Fruit fly (Drosophila melanogaster) whole organism, embryonic: Measurements from ENCODE around the gene Nepl3.

ENCODE experiments used
- ATbp ChIP-seq: fragments of 200-800 bp; sonication (Bioruptor generic); optimal IDR thresholded peaks from 2 replicates; lab custom pipeline; 2017; ENCODE audit warnings: missing biosample characterization, mild to moderate bottlenecking, missing genetic modification characterization, missing genetic modification reagents
- B-H1 ChIP-seq: fragments of 200-800 bp; sonication (Bioruptor generic); IDR thresholded peaks from 3 replicates; pipeline ENCODE4 v1.3.6; 2022; ENCODE audit warnings: missing biosample characterization, missing genetic modification characterization
- CG1024 ChIP-seq: fragments of 200-800 bp; sonication (Bioruptor generic); IDR thresholded peaks from 2 replicates; pipeline ENCODE4 v1.3.6; 2022; ENCODE audit warnings: missing biosample characterization, missing genetic modification characterization
- CG10979 ChIP-seq: fragments of 200-800 bp; sonication (Bioruptor generic); optimal IDR thresholded peaks from 2 replicates; lab custom pipeline; 2018; ENCODE audit warnings: missing biosample characterization, mild to moderate bottlenecking, missing genetic modification characterization, moderate library complexity
- CG12236 ChIP-seq: fragments of 200-800 bp; sonication (Bioruptor generic); optimal IDR thresholded peaks from 2 replicates; lab custom pipeline; 2016; ENCODE audit warnings: missing biosample characterization, missing genetic modification characterization
- CG12744 ChIP-seq: fragments of 200-800 bp; sonication (Bioruptor generic); optimal IDR thresholded peaks from 2 replicates; lab custom pipeline; 2016; ENCODE audit warnings: missing biosample characterization, missing genetic modification characterization
- CG16815 ChIP-seq: fragments of 200-800 bp; sonication (Bioruptor generic); optimal IDR thresholded peaks from 3 replicates; lab custom pipeline; 2017; ENCODE audit warnings: missing biosample characterization, mild to moderate bottlenecking, missing genetic modification characterization
- CG3065 ChIP-seq: fragments of 200-800 bp; sonication (Bioruptor generic); optimal IDR thresholded peaks from 2 replicates; lab custom pipeline; 2016; ENCODE audit warnings: missing biosample characterization, missing genetic modification characterization
- CG31365 ChIP-seq: fragments of 200-800 bp; sonication (Bioruptor generic); optimal IDR thresholded peaks from 2 replicates; lab custom pipeline; 2018; ENCODE audit warnings: missing biosample characterization, mild to moderate bottlenecking, missing genetic modification characterization
- CG34376 ChIP-seq: fragments of 200-800 bp; sonication (Bioruptor generic); optimal IDR thresholded peaks from 2 replicates; lab custom pipeline; 2018; ENCODE audit warnings: missing biosample characterization, mild to moderate bottlenecking, missing genetic modification characterization
- CG3838 ChIP-seq: fragments of 200-800 bp; sonication (Bioruptor generic); optimal IDR thresholded peaks from 3 replicates; lab custom pipeline; 2016; ENCODE audit warnings: missing biosample characterization, missing genetic modification characterization
- CG6683 ChIP-seq: fragments of 200-800 bp; sonication (Bioruptor generic); optimal IDR thresholded peaks from 2 replicates; lab custom pipeline; 2017; ENCODE audit warnings: missing biosample characterization, mild to moderate bottlenecking, missing genetic modification characterization, missing genetic modification reagents
- D19A ChIP-seq: fragments of 200-800 bp; optimal IDR thresholded peaks from 3 replicates; lab custom pipeline; 2019; ENCODE audit warnings: missing biosample characterization, mild to moderate bottlenecking, missing genetic modification characterization, moderate library complexity
- Dbx ChIP-seq: fragments of 200-800 bp; sonication (Bioruptor generic); IDR thresholded peaks from 3 replicates; pipeline ENCODE4 v1.3.6; 2022; ENCODE audit warnings: missing biosample characterization, missing genetic modification characterization
- Ets65A ChIP-seq: fragments of 200-800 bp; sonication (Bioruptor generic); peaks from one replicate; lab custom pipeline; 2016; ENCODE audit warnings: missing biosample characterization, missing genetic modification characterization
- Hr51 ChIP-seq, 2 experiments: fragments of 200-800 bp; sonication (Bioruptor generic); optimal IDR thresholded peaks; 2 replicates in 1 of 2; 3 replicates in 1 of 2; lab custom pipeline; 2016 to 2018; ENCODE audit warnings: missing biosample characterization in 2 of 2, missing genetic modification characterization in 2 of 2, mild to moderate bottlenecking in 1 of 2, moderate library complexity in 1 of 2
- Med ChIP-seq: fragments of 200-800 bp; sonication (Bioruptor generic); peaks from one replicate; lab custom pipeline; 2016; ENCODE audit warnings: missing biosample characterization, missing genetic modification characterization, mild to moderate bottlenecking, inconsistent platforms, moderate library complexity
- Pdp1 ChIP-seq, 2 experiments: fragments of 200-800 bp; sonication (Bioruptor generic); optimal IDR thresholded peaks; 3 replicates each; lab custom pipeline; 2016; ENCODE audit warnings: missing biosample characterization in 2 of 2, missing genetic modification characterization in 2 of 2, mild to moderate bottlenecking in 1 of 2, moderate library complexity in 1 of 2
- Ravus ChIP-seq: fragments of 200-800 bp; sonication (Bioruptor generic); IDR thresholded peaks from 2 replicates; pipeline ENCODE4 v1.3.6; 2022; ENCODE audit warnings: missing biosample characterization, missing genetic modification characterization
- Taf1 ChIP-seq: fragments of 200-800 bp; sonication (Bioruptor generic); IDR thresholded peaks from 2 replicates; pipeline ENCODE4 v1.3.6; 2022; ENCODE audit warnings: missing biosample characterization, missing genetic modification characterization
- amos ChIP-seq: fragments of 200-800 bp; sonication (Bioruptor generic); IDR thresholded peaks from 2 replicates; pipeline ENCODE4 v1.3.6; 2022; ENCODE audit warnings: missing biosample characterization, missing genetic modification characterization; ENCODE audit not compliant: partially characterized antibody
- bab2 ChIP-seq: fragments of 200-800 bp; sonication (Bioruptor generic); optimal IDR thresholded peaks from 2 replicates; lab custom pipeline; 2016; ENCODE audit warnings: missing biosample characterization, missing genetic modification characterization
- bcd ChIP-seq: fragments of 200-800 bp; sonication (Bioruptor generic); optimal IDR thresholded peaks from 2 replicates; lab custom pipeline; 2017; ENCODE audit warnings: missing biosample characterization, mild to moderate bottlenecking, missing genetic modification characterization
- chinmo ChIP-seq: fragments of 200-800 bp; sonication (Bioruptor generic); IDR thresholded peaks from 4 replicates; pipeline ENCODE4 v1.3.6; 2022; ENCODE audit warnings: missing biosample characterization, missing genetic modification characterization; ENCODE audit not compliant: partially characterized antibody
- cwo ChIP-seq: fragments of 200-800 bp; sonication (Bioruptor generic); optimal IDR thresholded peaks from 3 replicates; lab custom pipeline; 2017; ENCODE audit warnings: missing biosample characterization, missing genetic modification characterization, mild to moderate bottlenecking, moderate library complexity, missing genetic modification reagents
- emc ChIP-seq: fragments of 200-800 bp; sonication (Bioruptor generic); optimal IDR thresholded peaks from 2 replicates; lab custom pipeline; 2016; ENCODE audit warnings: missing biosample characterization, missing genetic modification characterization
- fd64A ChIP-seq: fragments of 200-800 bp; sonication (Bioruptor generic); optimal IDR thresholded peaks from 3 replicates; lab custom pipeline; 2018; ENCODE audit warnings: missing biosample characterization, mild to moderate bottlenecking, missing genetic modification characterization
- grn ChIP-seq: fragments of 200-800 bp; sonication (Bioruptor generic); optimal IDR thresholded peaks from 3 replicates; lab custom pipeline; 2017; ENCODE audit warnings: missing biosample characterization, missing genetic modification characterization
- jing ChIP-seq: fragments of 200-800 bp; sonication (Bioruptor generic); optimal IDR thresholded peaks from 2 replicates; lab custom pipeline; 2018; ENCODE audit warnings: missing biosample characterization, mild to moderate bottlenecking, missing genetic modification characterization
- lilli ChIP-seq: fragments of 200-800 bp; sonication (Bioruptor generic); optimal IDR thresholded peaks from 3 replicates; lab custom pipeline; 2016; ENCODE audit warnings: missing biosample characterization, missing genetic modification characterization
- maf-S ChIP-seq: fragments of 200-800 bp; sonication (Bioruptor generic); optimal IDR thresholded peaks from 2 replicates; lab custom pipeline; 2016; ENCODE audit warnings: missing biosample characterization, missing genetic modification characterization
- phol ChIP-seq: fragments of 200-800 bp; sonication (Bioruptor generic); optimal IDR thresholded peaks from 3 replicates; lab custom pipeline; 2018; ENCODE audit warnings: missing biosample characterization, mild to moderate bottlenecking, missing genetic modification characterization, moderate library complexity
- prd ChIP-seq, 3 experiments: fragments of >200 bp in 2 of 3; fragments of 200-800 bp in 1 of 3; sonication (Bioruptor generic) in 1 of 3; optimal IDR thresholded peaks in 2 of 3; IDR thresholded peaks in 1 of 3; 2 replicates in 2 of 3; 3 replicates in 1 of 3; pipeline versions ENCODE4 v1.3.6 to Lab custom; 2017 to 2022; ENCODE audit warnings: missing biosample characterization in 1 of 3, missing genetic modification characterization in 1 of 3
- sc ChIP-seq, 3 experiments: fragments of >200 bp in 2 of 3; fragments of 200-800 bp in 1 of 3; sonication (Bioruptor generic) in 1 of 3; optimal IDR thresholded peaks; 2 replicates in 2 of 3; 3 replicates in 1 of 3; lab custom pipeline; 2017; ENCODE audit warnings: mild to moderate bottlenecking in 1 of 3, missing biosample characterization in 1 of 3, missing genetic modification characterization in 1 of 3, missing genetic modification reagents in 1 of 3
- sens ChIP-seq: fragments of 200-800 bp; sonication (Bioruptor generic); peaks from one replicate; lab custom pipeline; 2016; ENCODE audit warnings: missing biosample characterization, missing genetic modification characterization
- seq ChIP-seq: fragments of 200-800 bp; sonication (Bioruptor generic); IDR thresholded peaks from 2 replicates; pipeline ENCODE4 v1.3.6; 2022; ENCODE audit warnings: missing biosample characterization, missing genetic modification characterization
- sug ChIP-seq: fragments of 200-800 bp; optimal IDR thresholded peaks from 2 replicates; lab custom pipeline; 2019; ENCODE audit warnings: missing biosample characterization, mild to moderate bottlenecking, missing genetic modification characterization, moderate library complexity
- twi ChIP-seq: fragments of 200-800 bp; optimal IDR thresholded peaks from 2 replicates; lab custom pipeline; 2019; ENCODE audit warnings: missing biosample characterization, mild to moderate bottlenecking, missing genetic modification characterization, moderate library complexity
- vfl ChIP-seq: fragments of 200-800 bp; sonication (Bioruptor generic); optimal IDR thresholded peaks from 2 replicates; lab custom pipeline; 2016; ENCODE audit warnings: missing biosample characterization, missing genetic modification characterization
- vnd ChIP-seq: fragments of 200-800 bp; sonication (Bioruptor generic); IDR thresholded peaks from 3 replicates; pipeline ENCODE4 v1.3.6; 2022; ENCODE audit warnings: missing biosample characterization, missing genetic modification characterization; ENCODE audit not compliant: partially characterized antibody
- zen2 ChIP-seq: fragments of 200-800 bp; sonication (Bioruptor generic); IDR thresholded peaks from 3 replicates; pipeline ENCODE4 v1.3.6; 2022; ENCODE audit warnings: missing biosample characterization, missing genetic modification characterization; ENCODE audit not compliant: partially characterized antibody

Gene Nepl3

dm6 chr2L:5027321-5028069, 30.6 kb downstream of the Nepl3 start (continued):
- no peak for TF ChIP-seq sc (optimal IDR thresholded peaks at IDR 0.05; lab: Kevin White, UChicago)
- TF ChIP-seq sc (GFP tag; optimal IDR thresholded peaks at IDR 0.05; lab: Kevin White, UChicago), result no peak

dm6 chr2L:5025557-5025956, 32.5 kb downstream of the Nepl3 start:
- peak; percentile 8 for TF ChIP-seq Ets65A (GFP tag; lab: Kevin White, UChicago)
- TF ChIP-seq zen2 (GFP tag; lab: Robert Waterston, UW), result no peak
- TF ChIP-seq sug (tag; lab: Kevin White, UChicago), result peak; percentile 50
- no peak for TF ChIP-seq CG16815 (GFP tag; lab: Kevin White, UChicago)
- TF ChIP-seq Ravus, result no peak
- TF ChIP-seq bab2 (GFP tag; lab: Kevin White, UChicago), result no peak
- peak in 1 of 2 experiments; percentile 27 for TF ChIP-seq Pdp1 (GFP tag; optimal IDR thresholded peaks at IDR 0.05; lab: Kevin White, UChicago)
- peak; percentile 34 for TF ChIP-seq cwo (GFP tag; lab: Kevin White, UChicago)
- TF ChIP-seq CG34376, result peak; percentile 82
- TF ChIP-seq prd (optimal IDR thresholded peaks at IDR 0.05; lab: Kevin White, UChicago), result no peak
- no peak for TF ChIP-seq prd (GFP tag; IDR thresholded peaks at IDR 0.05; lab: Robert Waterston, UW)
- TF ChIP-seq chinmo (GFP tag; lab: Robert Waterston, UW), result 0 out of 4 replicates have a peak, but pooled peaks have one; percentile 16
- no peak for TF ChIP-seq CG1024

dm6 chr2L:5022602-5023001, 35.4 kb downstream of the Nepl3 start:
- TF ChIP-seq seq, result no peak
- TF ChIP-seq Ets65A (GFP tag; lab: Kevin White, UChicago), result peak; percentile 88
- peak; percentile 79 for TF ChIP-seq twi
- no peak for TF ChIP-seq Med (GFP tag; lab: Kevin White, UChicago)
- no peak for TF ChIP-seq phol (tag; lab: Kevin White, UChicago)

dm6 chr2L:5020479-5020878, 37.6 kb downstream of the Nepl3 start:
- TF ChIP-seq Hr51 (GFP tag; optimal IDR thresholded peaks at IDR 0.05; lab: Kevin White, UChicago) (no peak), sens (GFP tag; lab: Kevin White, UChicago) (peak; percentile 10), grn (no peak)

dm6 chr2L:5010784-5011260, 47.2 kb downstream of the Nepl3 start, which contains the start of the genes CG31917, Tfb5 and SelT:
CG31917 (minus strand) TSS chr2L:5010834.
Tfb5 (minus strand) TSS chr2L:5010834.
SelT (plus strand) TSS chr2L:5010922.
- TF ChIP-seq bcd (GFP tag; lab: Kevin White, UChicago), result peak; percentile 32
- peak; percentile 38 for TF ChIP-seq CG3838
- TF ChIP-seq sens (GFP tag; lab: Kevin White, UChicago), result peak; percentile 89
- peak; percentile 64 for TF ChIP-seq amos
- TF ChIP-seq lilli (GFP tag; lab: Kevin White, UChicago), result peak; percentile 82
- TF ChIP-seq B-H1, result no peak
- no peak for TF ChIP-seq CG12236 (GFP tag; lab: Kevin White, UChicago)
- no peak for TF ChIP-seq D19A (tag; lab: Kevin White, UChicago)
- TF ChIP-seq maf-S (GFP tag; lab: Kevin White, UChicago), result peak; percentile 32
- peak; percentile 40 for TF ChIP-seq CG12744 (GFP tag; lab: Kevin White, UChicago)
- no peak for TF ChIP-seq jing (GFP tag; lab: Kevin White, UChicago)
- no peak for TF ChIP-seq CG31365
- peak; percentile 39 for TF ChIP-seq CG10979 (tag; lab: Kevin White, UChicago)
- no peak for TF ChIP-seq fd64A (GFP tag; lab: Kevin White, UChicago)
- peak; percentile 58 for TF ChIP-seq vfl (GFP tag; lab: Kevin White, UChicago)
- TF ChIP-seq Taf1 (GFP tag; lab: Robert Waterston, UW), result 0 out of 2 replicates have a peak, but pooled peaks have one; percentile 21
- peak; percentile 69 for TF ChIP-seq vnd
- TF ChIP-seq emc, result no peak
- TF ChIP-seq CG6683 (GFP tag; lab: Kevin White, UChicago), result no peak
- 0 out of 3 replicates have a peak, but pooled peaks have one; percentile 11 for TF ChIP-seq Dbx (GFP tag; lab: Robert Waterston, UW)
- no peak for TF ChIP-seq Ravus
- TF ChIP-seq CG3065 (GFP tag; lab: Kevin White, UChicago), result no peak
- TF ChIP-seq ATbp (GFP tag; lab: Kevin White, UChicago), result no peak
